Worm (Caenorhabditis elegans) whole organism, L1 larva: Measurements from ENCODE around the gene F46H5.7.

ENCODE experiments used
- C04F5.9 ChIP-seq: sonication (generic microtip); optimal IDR thresholded peaks from 2 replicates; lab custom pipeline; 2016; ENCODE audit warnings: missing genetic modification characterization, missing compliant biosample characterization
- C16A3.4 ChIP-seq: fragments of 150-350 bp; optimal IDR thresholded peaks from 2 replicates; lab custom pipeline; 2014; ENCODE audit warnings: missing biosample characterization, missing genetic modification characterization
- F16B12.6 ChIP-seq: fragments of 150-350 bp; optimal IDR thresholded peaks from 2 replicates; lab custom pipeline; 2014; ENCODE audit warnings: missing biosample characterization, missing genetic modification characterization
- ama-1 ChIP-seq: fragments of 150-350 bp; optimal IDR thresholded peaks from 2 replicates; lab custom pipeline; 2014
- ceh-63 ChIP-seq: fragments of 200-800 bp; sonication (Bioruptor generic); optimal IDR thresholded peaks from 2 replicates; lab custom pipeline; 2018; ENCODE audit warnings: mild to moderate bottlenecking, missing genetic modification characterization, missing compliant biosample characterization
- ceh-82 ChIP-seq, 3 experiments: fragments of 150-350 bp in 1 of 3; sonication (generic microtip) in 2 of 3; optimal IDR thresholded peaks; 2 replicates each; lab custom pipeline; 2014 to 2017; ENCODE audit warnings: missing biosample characterization in 3 of 3, missing genetic modification characterization in 3 of 3
- ceh-90 ChIP-seq: sonication (generic microtip); optimal IDR thresholded peaks from 2 replicates; lab custom pipeline; 2016; ENCODE audit warnings: missing genetic modification characterization, missing compliant biosample characterization
- ces-1 ChIP-seq: fragments of 150-350 bp; optimal IDR thresholded peaks from 2 replicates; lab custom pipeline; 2014; ENCODE audit warnings: missing biosample characterization, missing genetic modification reagents, missing genetic modification characterization
- dpl-1 ChIP-seq, 3 experiments: fragments of 150-350 bp in 2 of 3; sonication (generic microtip) in 1 of 3; optimal IDR thresholded peaks; 2 replicates each; lab custom pipeline; 2014 to 2017; ENCODE audit warnings: missing biosample characterization in 3 of 3, missing genetic modification characterization in 3 of 3, missing genetic modification reagents in 3 of 3
- dsc-1 ChIP-seq: sonication (generic microtip); optimal IDR thresholded peaks from 2 replicates; lab custom pipeline; 2016; ENCODE audit warnings: mild to moderate bottlenecking, missing genetic modification characterization, missing compliant biosample characterization
- efl-1 ChIP-seq, 4 experiments: fragments of 150-350 bp; optimal IDR thresholded peaks in 3 of 4; peaks in 1 of 4; 1 replicate in 1 of 4; 2 replicates in 3 of 4; lab custom pipeline; 2014; ENCODE audit warnings: missing biosample characterization in 2 of 4, missing genetic modification characterization in 2 of 4, missing genetic modification reagents in 2 of 4
- ets-5 ChIP-seq: fragments of 200-800 bp; sonication (Bioruptor generic); IDR thresholded peaks from 2 replicates; pipeline ENCODE4 v1.3.6; 2022; ENCODE audit warnings: missing genetic modification characterization, missing compliant biosample characterization
- fos-1 ChIP-seq: fragments of 150-350 bp; optimal IDR thresholded peaks from 2 replicates; lab custom pipeline; 2014; ENCODE audit warnings: missing biosample characterization, missing genetic modification characterization
- hlh-4 ChIP-seq: sonication (generic microtip); optimal IDR thresholded peaks from 2 replicates; lab custom pipeline; 2016; ENCODE audit warnings: mild to moderate bottlenecking, missing genetic modification characterization, missing compliant biosample characterization
- irx-1 ChIP-seq: sonication (generic microtip); optimal IDR thresholded peaks from 2 replicates; lab custom pipeline; 2016; ENCODE audit warnings: missing genetic modification characterization, missing compliant biosample characterization
- jun-1 ChIP-seq: fragments of 150-350 bp; optimal IDR thresholded peaks from 2 replicates; lab custom pipeline; 2014; ENCODE audit warnings: missing biosample characterization, missing genetic modification reagents, missing genetic modification characterization
- lin-13 ChIP-seq: fragments of 150-350 bp; optimal IDR thresholded peaks from 2 replicates; lab custom pipeline; 2014; ENCODE audit warnings: missing biosample characterization, missing genetic modification reagents, missing genetic modification characterization
- lin-14 ChIP-seq: fragments of 200-800 bp; sonication (Bioruptor generic); optimal IDR thresholded peaks from 2 replicates; lab custom pipeline; 2018; ENCODE audit warnings: mild to moderate bottlenecking, missing genetic modification characterization, moderate library complexity, missing compliant biosample characterization
- lin-35 ChIP-seq, 2 experiments: fragments of 150-350 bp; optimal IDR thresholded peaks; 2 replicates each; lab custom pipeline; 2014; ENCODE audit warnings: missing biosample characterization in 2 of 2, missing genetic modification characterization in 2 of 2, missing genetic modification reagents in 2 of 2
- lin-39 ChIP-seq: fragments of 150-350 bp; optimal IDR thresholded peaks from 2 replicates; lab custom pipeline; 2014; ENCODE audit warnings: missing biosample characterization, missing genetic modification reagents, missing genetic modification characterization
- lir-3 ChIP-seq: sonication (generic microtip); optimal IDR thresholded peaks from 2 replicates; lab custom pipeline; 2016; ENCODE audit warnings: mild to moderate bottlenecking, missing genetic modification characterization, moderate library complexity, missing compliant biosample characterization; ENCODE audit not compliant: poor library complexity
- lsy-2 ChIP-seq, 2 experiments: fragments of 150-350 bp; optimal IDR thresholded peaks; 2 replicates each; lab custom pipeline; 2014; ENCODE audit warnings: missing biosample characterization in 2 of 2, missing genetic modification characterization in 2 of 2
- mdl-1 ChIP-seq, 2 experiments: fragments of 150-350 bp; optimal IDR thresholded peaks; 2 replicates each; lab custom pipeline; 2014 to 2017; ENCODE audit warnings: missing biosample characterization in 2 of 2, missing genetic modification characterization in 2 of 2, inconsistent platforms in 1 of 2
- mef-2 ChIP-seq: fragments of 150-350 bp; optimal IDR thresholded peaks from 2 replicates; lab custom pipeline; 2014; ENCODE audit warnings: missing biosample characterization, missing genetic modification characterization
- mep-1 ChIP-seq: fragments of 150-350 bp; optimal IDR thresholded peaks from 2 replicates; lab custom pipeline; 2014; ENCODE audit warnings: missing biosample characterization, missing genetic modification characterization
- nhr-19 ChIP-seq: fragments of 200-800 bp; sonication (Bioruptor generic); conservative IDR thresholded peaks from 2 replicates; pipeline ENCODE4 v1.3.6; 2022; ENCODE audit warnings: missing genetic modification characterization, missing compliant biosample characterization
- nhr-20 ChIP-seq: sonication (generic microtip); optimal IDR thresholded peaks from 2 replicates; lab custom pipeline; 2016; ENCODE audit warnings: mild to moderate bottlenecking, missing genetic modification characterization, missing compliant biosample characterization
- nhr-237 ChIP-seq: fragments of 150-350 bp; optimal IDR thresholded peaks from 2 replicates; lab custom pipeline; 2014; ENCODE audit warnings: missing biosample characterization, missing genetic modification characterization
- nhr-28 ChIP-seq: fragments of 150-350 bp; optimal IDR thresholded peaks from 2 replicates; lab custom pipeline; 2014; ENCODE audit warnings: missing biosample characterization, missing genetic modification characterization
- nhr-47 ChIP-seq: sonication (generic microtip); optimal IDR thresholded peaks from 2 replicates; lab custom pipeline; 2016; ENCODE audit warnings: mild to moderate bottlenecking, missing genetic modification characterization, moderate library complexity, missing compliant biosample characterization
- nhr-71 ChIP-seq: sonication (generic microtip); optimal IDR thresholded peaks from 2 replicates; lab custom pipeline; 2016; ENCODE audit warnings: mild to moderate bottlenecking, missing genetic modification characterization, moderate library complexity, missing compliant biosample characterization
- nhr-77 ChIP-seq: fragments of 150-350 bp; optimal IDR thresholded peaks from 2 replicates; lab custom pipeline; 2014; ENCODE audit warnings: missing biosample characterization, missing genetic modification characterization
- nhr-84 ChIP-seq: sonication (generic microtip); optimal IDR thresholded peaks from 2 replicates; lab custom pipeline; 2017; ENCODE audit warnings: missing biosample characterization, missing genetic modification characterization
- nhr-85 ChIP-seq: sonication (generic microtip); peaks from one replicate; lab custom pipeline; 2016; ENCODE audit warnings: missing genetic modification characterization, inconsistent platforms, missing compliant biosample characterization
- nhr-90 ChIP-seq: sonication (generic microtip); optimal IDR thresholded peaks from 2 replicates; lab custom pipeline; 2016; ENCODE audit warnings: mild to moderate bottlenecking, missing genetic modification characterization, missing compliant biosample characterization; ENCODE audit not compliant: poor library complexity
- pag-3 ChIP-seq: sonication (generic microtip); optimal IDR thresholded peaks from 2 replicates; lab custom pipeline; 2017; ENCODE audit warnings: missing genetic modification characterization, mild to moderate bottlenecking, missing compliant biosample characterization, antibody characterized with exemption, borderline replicate concordance; ENCODE audit not compliant: insufficient read depth
- pax-3 ChIP-seq: fragments of 200-800 bp; sonication (Bioruptor generic); optimal IDR thresholded peaks from 2 replicates; lab custom pipeline; 2018; ENCODE audit warnings: mild to moderate bottlenecking, missing genetic modification characterization, moderate library complexity, missing compliant biosample characterization
- pqm-1 ChIP-seq: sonication (generic microtip); optimal IDR thresholded peaks from 3 replicates; lab custom pipeline; 2017; ENCODE audit warnings: missing biosample characterization, missing genetic modification characterization
- rnt-1 ChIP-seq: sonication (generic microtip); optimal IDR thresholded peaks from 2 replicates; lab custom pipeline; 2016; ENCODE audit warnings: mild to moderate bottlenecking, missing genetic modification characterization, moderate library complexity, missing compliant biosample characterization
- snu-23 ChIP-seq: sonication (generic microtip); optimal IDR thresholded peaks from 2 replicates; lab custom pipeline; 2016; ENCODE audit warnings: missing genetic modification characterization, missing compliant biosample characterization
- sox-4 ChIP-seq: sonication (generic microtip); optimal IDR thresholded peaks from 2 replicates; lab custom pipeline; 2016; ENCODE audit warnings: missing genetic modification characterization, missing compliant biosample characterization
- swsn-7 ChIP-seq: sonication (generic microtip); optimal IDR thresholded peaks from 2 replicates; lab custom pipeline; 2016; ENCODE audit warnings: missing genetic modification characterization, missing compliant biosample characterization
- tlp-1 ChIP-seq: fragments of 150-350 bp; optimal IDR thresholded peaks from 2 replicates; lab custom pipeline; 2014; ENCODE audit warnings: missing biosample characterization, missing genetic modification characterization
- unc-62 ChIP-seq: fragments of 150-350 bp; optimal IDR thresholded peaks from 2 replicates; lab custom pipeline; 2014; ENCODE audit warnings: missing biosample characterization, missing genetic modification reagents, missing genetic modification characterization
- xbp-1 ChIP-seq: sonication (generic microtip); optimal IDR thresholded peaks from 2 replicates; lab custom pipeline; 2016; ENCODE audit warnings: missing genetic modification characterization, missing compliant biosample characterization
- zag-1 ChIP-seq: fragments of 150-350 bp; optimal IDR thresholded peaks from 2 replicates; lab custom pipeline; 2014; ENCODE audit warnings: missing biosample characterization, missing genetic modification characterization
- ztf-4 ChIP-seq: fragments of 150-350 bp; optimal IDR thresholded peaks from 2 replicates; lab custom pipeline; 2014; ENCODE audit warnings: missing biosample characterization, missing genetic modification characterization

F46H5.7 gene

ce11 chrX:7232158-7232822 is 10.5 kb downstream of the F46H5.7 start:
- no peak for TF ChIP-seq ceh-90 (tag; lab: Kevin White, UChicago)
- peak; percentile 32 for TF ChIP-seq nhr-20 (tag; lab: Kevin White, UChicago)
- TF ChIP-seq F16B12.6 (tag; lab: Kevin White, UChicago) = no peak
- peak; percentile 11 for TF ChIP-seq nhr-90 (tag; lab: Kevin White, UChicago)
- peak; percentile 83 for TF ChIP-seq lin-14 (GFP tag; lab: Kevin White, UChicago)
- no peak for TF ChIP-seq sox-4 (tag; lab: Kevin White, UChicago)
- TF ChIP-seq lin-35 (GFP tag; optimal IDR thresholded peaks at IDR 0.05; lab: Kevin White, UChicago) = peak in 1 of 2 experiments; percentile 3
- TF ChIP-seq rnt-1 (tag; lab: Kevin White, UChicago) = peak; percentile 16
- TF ChIP-seq nhr-71 (tag; lab: Kevin White, UChicago) = peak; percentile 53
- TF ChIP-seq efl-1 (optimal IDR thresholded peaks at IDR 0.05; lab: Kevin White, UChicago) = peak in 1 of 2 experiments; percentile 13
- no peak for TF ChIP-seq efl-1 (GFP tag; optimal IDR thresholded peaks at IDR 0.05 in 1 of 2; lab: Kevin White, UChicago)
- peak; percentile 26 for TF ChIP-seq jun-1 (tag; lab: Kevin White, UChicago)
- TF ChIP-seq xbp-1 (tag; lab: Kevin White, UChicago) = peak; percentile 18
- TF ChIP-seq nhr-19 (GFP tag; lab: Robert Waterston, UW) = peak; percentile 18
- no peak for TF ChIP-seq pqm-1 (tag; lab: Kevin White, UChicago)
- TF ChIP-seq mep-1 (tag; lab: Kevin White, UChicago) = peak; percentile 43
- peak in 1 of 2 experiments; percentile 26 for TF ChIP-seq lsy-2 (tag; optimal IDR thresholded peaks at IDR 0.05; lab: Kevin White, UChicago)
- no peak for TF ChIP-seq unc-62 (GFP tag; lab: Kevin White, UChicago)
- peak in 2 of 3 experiments; percentile 42 for TF ChIP-seq ceh-82 (tag; optimal IDR thresholded peaks at IDR 0.05; lab: Kevin White, UChicago)
- TF ChIP-seq pax-3 (tag; lab: Kevin White, UChicago) = no peak
- peak; percentile 70 for TF ChIP-seq nhr-85 (tag; lab: Kevin White, UChicago)
- TF ChIP-seq ama-1 = peak; percentile 4
- TF ChIP-seq snu-23 (GFP tag; lab: Kevin White, UChicago) = peak; percentile 53
- peak; percentile 37 for TF ChIP-seq swsn-7 (tag; lab: Kevin White, UChicago)
- peak; percentile 48 for TF ChIP-seq dsc-1 (tag; lab: Kevin White, UChicago)
- no peak for TF ChIP-seq tlp-1 (tag; lab: Kevin White, UChicago)
- peak; percentile 33 for TF ChIP-seq C16A3.4 (tag; lab: Kevin White, UChicago)
- no peak for TF ChIP-seq lin-39
- TF ChIP-seq nhr-47 = peak; percentile 7
- peak; percentile 29 for TF ChIP-seq nhr-77 (tag; lab: Kevin White, UChicago)
- peak in 1 of 3 experiments; percentile 5 for TF ChIP-seq dpl-1 (GFP tag; optimal IDR thresholded peaks at IDR 0.05; lab: Kevin White, UChicago)
- peak in 1 of 2 experiments; percentile 16 for TF ChIP-seq mdl-1 (tag; optimal IDR thresholded peaks at IDR 0.05; lab: Kevin White, UChicago)
- no peak for TF ChIP-seq C04F5.9 (tag; lab: Kevin White, UChicago)
- TF ChIP-seq, all 84 proteins: peak for 23

- TF ChIP-seq nhr-237 = no peak
- TF ChIP-seq ets-5 (GFP tag; lab: Robert Waterston, UW) = 0 out of 2 replicates have a peak, but pooled peaks have one; percentile 23
These were observed 11.9 kb downstream of the F46H5.7 start for ce11 chrX:7230877-7231276.

- TF ChIP-seq mef-2 (tag; lab: Kevin White, UChicago) (no peak), ztf-4 (tag; lab: Kevin White, UChicago) (no peak), hlh-4 (tag; lab: Kevin White, UChicago) (no peak), efl-1 (optimal IDR thresholded peaks at IDR 0.05; lab: Kevin White, UChicago) (peak in 1 of 2 experiments; percentile 11), efl-1 (GFP tag; optimal IDR thresholded peaks at IDR 0.05 in 1 of 2; lab: Kevin White, UChicago) (no peak), pag-3 (no peak), zag-1 (no peak), xbp-1 (tag; lab: Kevin White, UChicago) (peak; percentile 7), dpl-1 (GFP tag; optimal IDR thresholded peaks at IDR 0.05; lab: Kevin White, UChicago) (no peak), lin-13 (GFP tag; lab: Kevin White, UChicago) (no peak), ceh-63 (GFP tag; lab: Kevin White, UChicago) (no peak), nhr-28 (tag; lab: Kevin White, UChicago) (no peak), F16B12.6 (tag; lab: Kevin White, UChicago) (no peak), irx-1 (tag; lab: Kevin White, UChicago) (peak; percentile 3), tlp-1 (tag; lab: Kevin White, UChicago) (no peak), nhr-77 (tag; lab: Kevin White, UChicago) (no peak), nhr-85 (tag; lab: Kevin White, UChicago) (peak; percentile 77), mdl-1 (tag; optimal IDR thresholded peaks at IDR 0.05; lab: Kevin White, UChicago) (no peak), ces-1 (GFP tag; lab: Kevin White, UChicago) (no peak), snu-23 (GFP tag; lab: Kevin White, UChicago) (peak; percentile 51), lir-3 (no peak), fos-1 (tag; lab: Kevin White, UChicago) (peak; percentile 12), C04F5.9 (tag; lab: Kevin White, UChicago) (no peak), ets-5 (GFP tag; lab: Robert Waterston, UW) (no peak), nhr-84 (tag; lab: Kevin White, UChicago) (no peak)
These were observed 12.5 kb downstream of the F46H5.7 start for ce11 chrX:7230321-7230720.
